Worm (Caenorhabditis elegans) whole organism, L4 larva: ENCODE data around the gene vps-54.

Experiments
- F37D6.2 ChIP-seq: sonication (generic microtip); optimal IDR thresholded peaks from 2 replicates; lab custom pipeline; 2016; ENCODE audit warnings: mild to moderate bottlenecking, missing genetic modification characterization, missing compliant biosample characterization
- R02D3.7 ChIP-seq: fragments of 150-350 bp; sonication (generic microtip); optimal IDR thresholded peaks from 3 replicates; lab custom pipeline; 2014; ENCODE audit warnings: missing biosample characterization, missing genetic modification characterization
- T26A8.4 ChIP-seq: fragments of 200-800 bp; sonication (Bioruptor generic); IDR thresholded peaks from 2 replicates; pipeline ENCODE4 v1.3.6; 2022; ENCODE audit warnings: missing genetic modification characterization, missing compliant biosample characterization
- Y5F2A.4 ChIP-seq: fragments of 200-800 bp; sonication (Bioruptor generic); optimal IDR thresholded peaks from 2 replicates; lab custom pipeline; 2018; ENCODE audit warnings: mild to moderate bottlenecking, missing genetic modification characterization, missing compliant biosample characterization
- aha-1 ChIP-seq: fragments of 150-350 bp; peaks from one replicate; lab custom pipeline; 2014; ENCODE audit warnings: missing biosample characterization, missing genetic modification characterization
- ama-1 ChIP-seq: fragments of 150-350 bp; optimal IDR thresholded peaks from 2 replicates; lab custom pipeline; 2014; ENCODE audit warnings: inconsistent platforms, mixed read lengths
- arid-1 ChIP-seq: fragments of 200-800 bp; sonication (Bioruptor generic); conservative IDR thresholded peaks from 2 replicates; pipeline ENCODE4 v1.3.6; 2022; ENCODE audit warnings: missing genetic modification reagents, missing genetic modification characterization, missing compliant biosample characterization
- ceh-28 ChIP-seq: fragments of 150-350 bp; optimal IDR thresholded peaks from 2 replicates; lab custom pipeline; 2014; ENCODE audit warnings: missing biosample characterization, missing genetic modification reagents, missing genetic modification characterization
- ceh-44 ChIP-seq: fragments of 200-800 bp; sonication (Bioruptor generic); IDR thresholded peaks from 2 replicates; pipeline ENCODE4 v1.3.6; 2022; ENCODE audit warnings: missing genetic modification reagents, missing genetic modification characterization, missing compliant biosample characterization
- ceh-62 ChIP-seq: sonication (generic microtip); optimal IDR thresholded peaks from 2 replicates; lab custom pipeline; 2017; ENCODE audit warnings: missing biosample characterization, missing genetic modification characterization
- ces-1 ChIP-seq: fragments of 150-350 bp; sonication (generic microtip); optimal IDR thresholded peaks from 4 replicates; lab custom pipeline; 2014; ENCODE audit warnings: missing biosample characterization, missing genetic modification reagents, missing genetic modification characterization
- daf-8 ChIP-seq: fragments of 200-800 bp; sonication (Bioruptor generic); IDR thresholded peaks from 2 replicates; pipeline ENCODE4 v1.3.6; 2022; ENCODE audit warnings: missing genetic modification characterization, missing compliant biosample characterization
- dmd-8 ChIP-seq: fragments of 200-800 bp; sonication (Bioruptor generic); IDR thresholded peaks from 2 replicates; pipeline ENCODE4 v1.3.6; 2022; ENCODE audit warnings: missing genetic modification characterization, missing compliant biosample characterization
- egl-43 ChIP-seq: fragments of 200-800 bp; sonication (Bioruptor generic); IDR thresholded peaks from 2 replicates; pipeline ENCODE4 v1.3.6; 2022; ENCODE audit warnings: missing genetic modification reagents, missing genetic modification characterization, missing compliant biosample characterization
- fkh-10 ChIP-seq: fragments of 150-350 bp; optimal IDR thresholded peaks from 2 replicates; lab custom pipeline; 2014; ENCODE audit warnings: missing biosample characterization, missing genetic modification reagents, missing genetic modification characterization
- fos-1 ChIP-seq: fragments of 150-350 bp; optimal IDR thresholded peaks from 2 replicates; lab custom pipeline; 2014; ENCODE audit warnings: missing biosample characterization, missing genetic modification characterization
- hif-1 ChIP-seq, 2 experiments: sonication (generic microtip); optimal IDR thresholded peaks; 2 replicates each; lab custom pipeline; 2016 to 2017; ENCODE audit warnings: missing compliant biosample characterization in 2 of 2, missing genetic modification characterization in 2 of 2, missing genetic modification reagents in 2 of 2, missing genotype in 2 of 2, mild to moderate bottlenecking in 1 of 2
- hlh-11 ChIP-seq: fragments of 200-800 bp; sonication (Bioruptor generic); optimal IDR thresholded peaks from 2 replicates; lab custom pipeline; 2018; ENCODE audit warnings: mild to moderate bottlenecking, missing genetic modification characterization, missing compliant biosample characterization
- lir-3 ChIP-seq: sonication (generic microtip); optimal IDR thresholded peaks from 2 replicates; lab custom pipeline; 2016; ENCODE audit warnings: mild to moderate bottlenecking, missing genetic modification characterization, missing compliant biosample characterization
- lsy-2 ChIP-seq, 2 experiments: fragments of 150-350 bp in 1 of 2; sonication (generic microtip) in 1 of 2; optimal IDR thresholded peaks; 2 replicates each; lab custom pipeline; 2014 to 2017; ENCODE audit warnings: missing biosample characterization in 2 of 2, missing genetic modification characterization in 2 of 2
- madf-5 ChIP-seq, 2 experiments: fragments of 200-800 bp; sonication (Bioruptor generic); IDR thresholded peaks; 2 replicates each; pipeline ENCODE4 v1.3.6; 2022; ENCODE audit warnings: missing compliant biosample characterization in 2 of 2, missing genetic modification characterization in 2 of 2
- mdl-1 ChIP-seq, 2 experiments: fragments of 150-350 bp in 1 of 2; sonication (generic microtip) in 1 of 2; optimal IDR thresholded peaks; 2 replicates each; lab custom pipeline; 2014 to 2017; ENCODE audit warnings: missing biosample characterization in 2 of 2, missing genetic modification characterization in 2 of 2
- mep-1 ChIP-seq: fragments of 150-350 bp; sonication (generic microtip); optimal IDR thresholded peaks from 3 replicates; lab custom pipeline; 2014; ENCODE audit warnings: missing biosample characterization, missing genetic modification characterization
- mxl-2 ChIP-seq: fragments of 200-800 bp; sonication (Bioruptor generic); conservative IDR thresholded peaks from 2 replicates; pipeline ENCODE4 v1.3.6; 2022; ENCODE audit warnings: missing genetic modification reagents, missing genetic modification characterization, missing compliant biosample characterization
- mxl-3 ChIP-seq: fragments of 200-800 bp; sonication (Bioruptor generic); optimal IDR thresholded peaks from 2 replicates; lab custom pipeline; 2018; ENCODE audit warnings: mild to moderate bottlenecking, missing genetic modification characterization, missing compliant biosample characterization
- nhr-10 ChIP-seq: fragments of 150-350 bp; optimal IDR thresholded peaks from 2 replicates; lab custom pipeline; 2014; ENCODE audit warnings: missing biosample characterization, missing genetic modification characterization
- nhr-102 ChIP-seq: sonication (generic microtip); optimal IDR thresholded peaks from 2 replicates; lab custom pipeline; 2016; ENCODE audit warnings: mild to moderate bottlenecking, missing genetic modification characterization, moderate library complexity, missing compliant biosample characterization
- nhr-28 ChIP-seq: fragments of 150-350 bp; optimal IDR thresholded peaks from 2 replicates; lab custom pipeline; 2014; ENCODE audit warnings: missing biosample characterization, missing genetic modification characterization
- nhr-41 ChIP-seq: fragments of 200-800 bp; sonication (Bioruptor generic); IDR thresholded peaks from 2 replicates; pipeline ENCODE4 v1.3.6; 2022; ENCODE audit warnings: missing genetic modification reagents, missing genetic modification characterization, missing compliant biosample characterization
- nhr-76 ChIP-seq: fragments of 150-350 bp; optimal IDR thresholded peaks from 2 replicates; lab custom pipeline; 2014; ENCODE audit warnings: missing biosample characterization, missing genetic modification characterization
- pha-4 ChIP-seq, 2 experiments: fragments of 150-350 bp in 1 of 2; fragments of 200-800 bp in 1 of 2; sonication (Bioruptor generic) in 1 of 2; IDR thresholded peaks in 1 of 2; optimal IDR thresholded peaks in 1 of 2; 2 replicates each; pipeline versions ENCODE4 v1.3.6 to Lab custom; 2014 to 2022; ENCODE audit warnings: missing genetic modification characterization in 2 of 2, missing genetic modification reagents in 2 of 2, missing biosample characterization in 1 of 2, missing compliant biosample characterization in 1 of 2
- php-3 ChIP-seq: fragments of 200-800 bp; sonication (Bioruptor generic); IDR thresholded peaks from 2 replicates; pipeline ENCODE4 v1.3.6; 2022; ENCODE audit warnings: missing genetic modification reagents, missing genetic modification characterization, missing compliant biosample characterization
- snpc-4 ChIP-seq: fragments of 150-350 bp; optimal IDR thresholded peaks from 2 replicates; lab custom pipeline; 2014; ENCODE audit warnings: missing biosample characterization, missing genetic modification characterization
- unc-62 ChIP-seq, 3 experiments: fragments of 150-350 bp in 1 of 3; sonication (generic microtip); optimal IDR thresholded peaks in 2 of 3; peaks in 1 of 3; 1 replicate in 1 of 3; 2 replicates in 2 of 3; lab custom pipeline; 2014 to 2017; ENCODE audit warnings: missing biosample characterization in 3 of 3, missing genetic modification characterization in 3 of 3, missing genetic modification reagents in 3 of 3, missing genotype in 1 of 3
- vab-7 ChIP-seq: fragments of 200-800 bp; sonication (Bioruptor generic); IDR thresholded peaks from 2 replicates; pipeline ENCODE4 v1.3.6; 2022; ENCODE audit warnings: missing genetic modification reagents, missing genetic modification characterization, missing compliant biosample characterization
- zfp-2 ChIP-seq: sonication (generic microtip); optimal IDR thresholded peaks from 2 replicates; lab custom pipeline; 2016; ENCODE audit warnings: mild to moderate bottlenecking, missing genetic modification characterization, missing compliant biosample characterization
- zip-11 ChIP-seq: fragments of 200-800 bp; sonication (Bioruptor generic); IDR thresholded peaks from 2 replicates; pipeline ENCODE4 v1.3.6; 2022; ENCODE audit warnings: missing genetic modification characterization, missing compliant biosample characterization

Gene vps-54

ce11 chrV:10535325-10535724 is 40.9 kb downstream of the vps-54 start (continued):
- no peak for TF ChIP-seq zip-11
- TF ChIP-seq pha-4 (GFP tag; IDR thresholded peaks at IDR 0.05; lab: Robert Waterston, UW) = no peak
- TF ChIP-seq pha-4 (tag; optimal IDR thresholded peaks at IDR 0.05; lab: Kevin White, UChicago) = no peak
- peak in 1 of 2 experiments; percentile 71 for TF ChIP-seq mdl-1 (tag; optimal IDR thresholded peaks at IDR 0.05; lab: Kevin White, UChicago)
- TF ChIP-seq nhr-28 (tag; lab: Kevin White, UChicago) = peak; percentile 55
- no peak for TF ChIP-seq snpc-4 (tag; lab: Kevin White, UChicago)
- TF ChIP-seq mxl-2 (GFP tag; lab: Robert Waterston, UW) = no peak
- no peak for TF ChIP-seq lir-3
- TF ChIP-seq ceh-28 (tag; lab: Kevin White, UChicago) = no peak
- TF ChIP-seq fos-1 (tag; lab: Kevin White, UChicago) = no peak
- no peak for TF ChIP-seq nhr-10 (tag; lab: Kevin White, UChicago)
- TF ChIP-seq Y5F2A.4 = no peak
- no peak for TF ChIP-seq ceh-44 (GFP tag; lab: Robert Waterston, UW)
- TF ChIP-seq F37D6.2 (tag; lab: Kevin White, UChicago) = no peak
- no peak for TF ChIP-seq vab-7 (GFP tag; lab: Robert Waterston, UW)
- 0 out of 2 replicates have a peak, but pooled peaks have one; percentile 26 for TF ChIP-seq egl-43 (GFP tag; lab: Robert Waterston, UW)
- no peak for TF ChIP-seq T26A8.4 (GFP tag; lab: Robert Waterston, UW)
- no peak for TF ChIP-seq nhr-76
- TF ChIP-seq php-3 (GFP tag; lab: Robert Waterston, UW) = no peak
- TF ChIP-seq daf-8 (GFP tag; lab: Robert Waterston, UW) = no peak
- TF ChIP-seq hif-1 (tag; optimal IDR thresholded peaks at IDR 0.05; lab: Kevin White, UChicago) = peak in 1 of 2 experiments; percentile 14
- peak; percentile 19 for TF ChIP-seq mxl-3 (GFP tag; lab: Kevin White, UChicago)
- TF ChIP-seq hlh-11 (tag; lab: Kevin White, UChicago) = peak; percentile 36
- no peak for TF ChIP-seq nhr-102 (tag; lab: Kevin White, UChicago)
- TF ChIP-seq nhr-41 (GFP tag; lab: Robert Waterston, UW) = no peak
- TF ChIP-seq ceh-62 (tag; lab: Kevin White, UChicago) = no peak
- TF ChIP-seq arid-1 (GFP tag; lab: Robert Waterston, UW) = no peak
- no peak for TF ChIP-seq dmd-8 (GFP tag; lab: Robert Waterston, UW)
- TF ChIP-seq madf-5 (GFP tag; IDR thresholded peaks at IDR 0.05; lab: Robert Waterston, UW) = no peak
- no peak for TF ChIP-seq fkh-10 (GFP tag; lab: Kevin White, UChicago)
- TF ChIP-seq R02D3.7 = no peak
- no peak for TF ChIP-seq aha-1
- no peak for TF ChIP-seq ces-1 (GFP tag; lab: Kevin White, UChicago)
- TF ChIP-seq ama-1 (lab: Kevin White, UChicago) = no peak

ce11 chrV:10532725-10533124 is 43.5 kb downstream of the vps-54 start, which contains the start of gene txt-10:
Gene txt-10 (minus strand): TSS chrV:10532825.
- no peak for TF ChIP-seq zfp-2 (tag; lab: Kevin White, UChicago)
- peak; percentile 9 for TF ChIP-seq mep-1 (tag; lab: Kevin White, UChicago)
- TF ChIP-seq arid-1 (GFP tag; lab: Robert Waterston, UW) = no peak
- TF ChIP-seq unc-62 (GFP tag; optimal IDR thresholded peaks at IDR 0.05 in 1 of 2; lab: Kevin White, UChicago) = peak in 1 of 2 experiments; percentile 88
- TF ChIP-seq unc-62 (tag; optimal IDR thresholded peaks at IDR 0.05; lab: Kevin White, UChicago) = no peak
- TF ChIP-seq aha-1 = peak; percentile 34

- TF ChIP-seq nhr-28 (tag; lab: Kevin White, UChicago) = peak; percentile 31
- no peak for TF ChIP-seq lsy-2 (tag; optimal IDR thresholded peaks at IDR 0.05; lab: Kevin White, UChicago)
- peak; percentile 90 for TF ChIP-seq aha-1
- no peak for TF ChIP-seq daf-8 (GFP tag; lab: Robert Waterston, UW)
These were observed 46.6 kb downstream of the vps-54 start for ce11 chrV:10529600-10529999.
